Fruit fly (Drosophila melanogaster) whole organism, embryonic: ENCODE data around the gene CG11668.

ENCODE experiments used
- CG10431 ChIP-seq: fragments of 200-800 bp; sonication (Bioruptor generic); optimal IDR thresholded peaks from 3 replicates; lab custom pipeline; 2018; ENCODE audit warnings: missing biosample characterization, mild to moderate bottlenecking, missing genetic modification characterization
- CG13287 ChIP-seq: fragments of 200-800 bp; sonication (Bioruptor generic); IDR thresholded peaks from 2 replicates; pipeline ENCODE4 v1.3.6; 2022; ENCODE audit warnings: missing biosample characterization, missing genetic modification characterization; ENCODE audit not compliant: partially characterized antibody
- CG13624 ChIP-seq: fragments of 200-800 bp; sonication (Bioruptor generic); optimal IDR thresholded peaks from 2 replicates; lab custom pipeline; 2016; ENCODE audit warnings: missing biosample characterization, missing genetic modification characterization
- CG15479 ChIP-seq: fragments of 200-800 bp; sonication (Bioruptor generic); optimal IDR thresholded peaks from 3 replicates; lab custom pipeline; 2019; ENCODE audit warnings: missing biosample characterization, mild to moderate bottlenecking, missing genetic modification characterization, moderate library complexity
- CG17829 ChIP-seq: fragments of 200-800 bp; optimal IDR thresholded peaks from 2 replicates; lab custom pipeline; 2019; ENCODE audit warnings: missing biosample characterization, mild to moderate bottlenecking, missing genetic modification characterization, moderate library complexity
- CG17912 ChIP-seq: fragments of 200-800 bp; sonication (Bioruptor generic); optimal IDR thresholded peaks from 2 replicates; lab custom pipeline; 2018; ENCODE audit warnings: missing biosample characterization, mild to moderate bottlenecking, missing genetic modification characterization
- CG1832 ChIP-seq: fragments of 200-800 bp; sonication (Bioruptor generic); optimal IDR thresholded peaks from 2 replicates; lab custom pipeline; 2017; ENCODE audit warnings: missing biosample characterization, mild to moderate bottlenecking, missing genetic modification characterization, inconsistent platforms
- CG18619 ChIP-seq: fragments of 200-800 bp; sonication (Bioruptor generic); optimal IDR thresholded peaks from 3 replicates; lab custom pipeline; 2017; ENCODE audit warnings: missing biosample characterization, mild to moderate bottlenecking, missing genetic modification characterization
- CG31224 ChIP-seq: fragments of 200-800 bp; sonication (Bioruptor generic); IDR thresholded peaks from 2 replicates; pipeline ENCODE4 v1.3.6; 2022; ENCODE audit warnings: missing biosample characterization, missing genetic modification characterization
- CG32532 ChIP-seq: fragments of 200-800 bp; sonication (Bioruptor generic); IDR thresholded peaks from 2 replicates; pipeline ENCODE4 v1.3.6; 2022; ENCODE audit warnings: missing biosample characterization, missing genetic modification characterization
- CG4424 ChIP-seq: fragments of 200-800 bp; sonication (Bioruptor generic); optimal IDR thresholded peaks from 3 replicates; lab custom pipeline; 2016; ENCODE audit warnings: missing biosample characterization, missing genetic modification characterization
- CG5953 ChIP-seq: fragments of 200-800 bp; sonication (Bioruptor generic); IDR thresholded peaks from 2 replicates; pipeline ENCODE4 v1.3.6; 2022; ENCODE audit warnings: missing biosample characterization, missing genetic modification characterization
- CG6175 ChIP-seq: fragments of 200-800 bp; sonication (Bioruptor generic); IDR thresholded peaks from 3 replicates; pipeline ENCODE4 v1.3.6; 2022; ENCODE audit warnings: missing biosample characterization, missing genetic modification characterization
- CG6254 ChIP-seq: fragments of 200-800 bp; sonication (Bioruptor generic); optimal IDR thresholded peaks from 3 replicates; lab custom pipeline; 2017; ENCODE audit warnings: mild to moderate bottlenecking, missing biosample characterization, missing genetic modification reagents, missing genetic modification characterization
- CG8478 ChIP-seq: fragments of >200 bp; optimal IDR thresholded peaks from 2 replicates; lab custom pipeline; 2018
- CG9727 ChIP-seq: fragments of 200-800 bp; sonication (Bioruptor generic); optimal IDR thresholded peaks from 3 replicates; lab custom pipeline; 2017; ENCODE audit warnings: missing biosample characterization, mild to moderate bottlenecking, missing genetic modification characterization
- CG9817 ChIP-seq: fragments of 200-800 bp; sonication (Bioruptor generic); optimal IDR thresholded peaks from 2 replicates; lab custom pipeline; 2018; ENCODE audit warnings: missing biosample characterization, mild to moderate bottlenecking, missing genetic modification characterization, moderate library complexity
- Camta ChIP-seq: fragments of 200-800 bp; sonication (Bioruptor generic); optimal IDR thresholded peaks from 2 replicates; lab custom pipeline; 2016; ENCODE audit warnings: missing biosample characterization, missing genetic modification characterization
- Dbx ChIP-seq: fragments of 200-800 bp; sonication (Bioruptor generic); IDR thresholded peaks from 3 replicates; pipeline ENCODE4 v1.3.6; 2022; ENCODE audit warnings: missing biosample characterization, missing genetic modification characterization
- Dfd ChIP-seq, 2 experiments: fragments of >200 bp; optimal IDR thresholded peaks; 2 replicates each; lab custom pipeline; 2017; ENCODE audit warnings: missing biosample characterization in 2 of 2, missing genetic modification characterization in 2 of 2
- Doc3 ChIP-seq: fragments of 200-800 bp; sonication (Bioruptor generic); IDR thresholded peaks from 3 replicates; pipeline ENCODE4 v1.3.6; 2022; ENCODE audit warnings: missing biosample characterization, missing genetic modification characterization; ENCODE audit not compliant: partially characterized antibody
- Gug ChIP-seq: fragments of 200-800 bp; sonication (Bioruptor generic); IDR thresholded peaks from 4 replicates; pipeline ENCODE4 v1.3.6; 2022; ENCODE audit warnings: missing biosample characterization, missing genetic modification characterization
- Oli ChIP-seq: fragments of 200-800 bp; sonication (Bioruptor generic); optimal IDR thresholded peaks from 2 replicates; lab custom pipeline; 2018; ENCODE audit warnings: missing biosample characterization, mild to moderate bottlenecking, missing genetic modification characterization, moderate library complexity
- Opbp ChIP-seq: fragments of 200-800 bp; sonication (Bioruptor generic); IDR thresholded peaks from 3 replicates; pipeline ENCODE4 v1.3.6; 2022; ENCODE audit warnings: missing biosample characterization, missing genetic modification characterization; ENCODE audit not compliant: partially characterized antibody
- abd-A ChIP-seq: fragments of 200-800 bp; sonication (Bioruptor generic); optimal IDR thresholded peaks from 3 replicates; lab custom pipeline; 2019; ENCODE audit warnings: missing biosample characterization, mild to moderate bottlenecking, missing genetic modification characterization, moderate library complexity
- bbx ChIP-seq: fragments of 200-800 bp; sonication (Bioruptor generic); IDR thresholded peaks from 2 replicates; pipeline ENCODE4 v1.3.6; 2022; ENCODE audit warnings: missing biosample characterization, missing genetic modification characterization; ENCODE audit not compliant: partially characterized antibody
- btn ChIP-seq: fragments of 200-800 bp; sonication (Bioruptor generic); optimal IDR thresholded peaks from 2 replicates; lab custom pipeline; 2016; ENCODE audit warnings: missing biosample characterization, missing genetic modification characterization
- cg ChIP-seq: fragments of 200-800 bp; sonication (Bioruptor generic); optimal IDR thresholded peaks from 3 replicates; lab custom pipeline; 2019; ENCODE audit warnings: missing biosample characterization, mild to moderate bottlenecking, missing genetic modification characterization, moderate library complexity
- dimm ChIP-seq: fragments of 200-800 bp; sonication (Bioruptor generic); IDR thresholded peaks from 2 replicates; pipeline ENCODE4 v1.3.6; 2022; ENCODE audit warnings: missing biosample characterization, missing genetic modification characterization
- exex ChIP-seq: fragments of 200-800 bp; sonication (Bioruptor generic); optimal IDR thresholded peaks from 4 replicates; lab custom pipeline; 2018; ENCODE audit warnings: missing biosample characterization, mild to moderate bottlenecking, missing genetic modification characterization, moderate library complexity
- gcm2 ChIP-seq: fragments of 200-800 bp; sonication (Bioruptor generic); optimal IDR thresholded peaks from 2 replicates; lab custom pipeline; 2016; ENCODE audit warnings: missing biosample characterization, missing genetic modification characterization
- hbn ChIP-seq: fragments of 200-800 bp; sonication (Bioruptor generic); IDR thresholded peaks from 2 replicates; pipeline ENCODE4 v1.3.6; 2022; ENCODE audit warnings: missing biosample characterization, missing genetic modification characterization; ENCODE audit not compliant: partially characterized antibody
- hth ChIP-seq: fragments of >200 bp; optimal IDR thresholded peaks from 2 replicates; lab custom pipeline; 2017; ENCODE audit warnings: inconsistent platforms
- jigr1 ChIP-seq: fragments of 200-800 bp; sonication (Bioruptor generic); IDR thresholded peaks from 3 replicates; pipeline ENCODE4 v1.3.6; 2022; ENCODE audit warnings: missing biosample characterization, missing genetic modification characterization
- kah ChIP-seq: fragments of 200-800 bp; sonication (Bioruptor generic); optimal IDR thresholded peaks from 2 replicates; lab custom pipeline; 2018; ENCODE audit warnings: missing biosample characterization, mild to moderate bottlenecking, missing genetic modification characterization
- kni ChIP-seq: fragments of 200-800 bp; sonication (Bioruptor generic); optimal IDR thresholded peaks from 3 replicates; lab custom pipeline; 2017; ENCODE audit warnings: mild to moderate bottlenecking, missing biosample characterization, missing genetic modification reagents, missing genetic modification characterization
- lab ChIP-seq: fragments of 200-800 bp; sonication (Bioruptor generic); optimal IDR thresholded peaks from 3 replicates; lab custom pipeline; 2017; ENCODE audit warnings: missing biosample characterization, missing genetic modification characterization, mild to moderate bottlenecking, moderate library complexity, missing genetic modification reagents
- lmd ChIP-seq: fragments of 200-800 bp; sonication (Bioruptor generic); IDR thresholded peaks from 2 replicates; pipeline ENCODE4 v1.3.6; 2022; ENCODE audit warnings: missing biosample characterization, missing genetic modification characterization
- phol ChIP-seq: fragments of 200-800 bp; sonication (Bioruptor generic); optimal IDR thresholded peaks from 3 replicates; lab custom pipeline; 2018; ENCODE audit warnings: missing biosample characterization, mild to moderate bottlenecking, missing genetic modification characterization, moderate library complexity
- shn ChIP-seq: fragments of 200-800 bp; sonication (Bioruptor generic); optimal IDR thresholded peaks from 3 replicates; lab custom pipeline; 2016; ENCODE audit warnings: missing biosample characterization, missing genetic modification characterization
- ssp ChIP-seq: fragments of 200-800 bp; sonication (Bioruptor generic); IDR thresholded peaks from 2 replicates; pipeline ENCODE4 v1.3.6; 2022; ENCODE audit warnings: missing biosample characterization, missing genetic modification characterization
- stc ChIP-seq: fragments of 200-800 bp; sonication (Bioruptor generic); IDR thresholded peaks from 2 replicates; pipeline ENCODE4 v1.3.6; 2022; ENCODE audit warnings: missing biosample characterization, missing genetic modification characterization
- tin ChIP-seq: fragments of 200-800 bp; sonication (Bioruptor generic); optimal IDR thresholded peaks from 3 replicates; lab custom pipeline; 2016; ENCODE audit warnings: missing biosample characterization, missing genetic modification characterization
- toy ChIP-seq: fragments of 200-800 bp; sonication (Bioruptor generic); IDR thresholded peaks from 2 replicates; pipeline ENCODE4 v1.3.6; 2022; ENCODE audit warnings: missing biosample characterization, missing genetic modification characterization
- tup ChIP-seq: fragments of 200-800 bp; sonication (Bioruptor generic); optimal IDR thresholded peaks from 2 replicates; lab custom pipeline; 2016; ENCODE audit warnings: missing biosample characterization, mild to moderate bottlenecking, missing genetic modification characterization, moderate library complexity
- vnd ChIP-seq: fragments of 200-800 bp; sonication (Bioruptor generic); IDR thresholded peaks from 3 replicates; pipeline ENCODE4 v1.3.6; 2022; ENCODE audit warnings: missing biosample characterization, missing genetic modification characterization; ENCODE audit not compliant: partially characterized antibody
- wek ChIP-seq: fragments of 200-800 bp; sonication (Bioruptor generic); optimal IDR thresholded peaks from 3 replicates; lab custom pipeline; 2018; ENCODE audit warnings: missing biosample characterization, mild to moderate bottlenecking, missing genetic modification characterization, moderate library complexity
- zen ChIP-seq: fragments of 200-800 bp; sonication (Bioruptor generic); optimal IDR thresholded peaks from 3 replicates; lab custom pipeline; 2018; ENCODE audit warnings: missing biosample characterization, mild to moderate bottlenecking, missing genetic modification characterization, moderate library complexity

CG11668 gene

dm6 chr3R:13063746-13064592 lies 25.8 kb downstream of the CG11668 start (continued):
- TF ChIP-seq gcm2 (GFP tag; lab: Kevin White, UChicago) (peak; percentile 8), tin (GFP tag; lab: Kevin White, UChicago) (no peak), Gug (GFP tag; lab: Robert Waterston, UW) (peak; percentile 34; the same call in 1 of the 4 replicates), CG8478 (lab: Kevin White, UChicago) (peak; percentile 100), CG31224 (GFP tag; lab: Robert Waterston, UW) (no peak), hth (lab: Kevin White, UChicago) (no peak), kah (GFP tag; lab: Kevin White, UChicago) (peak; percentile 45), CG9727 (peak; percentile 48), Oli (no peak), Doc3 (GFP tag; lab: Robert Waterston, UW) (no peak), Opbp (peak; percentile 44; the same call in 1 of the 3 replicates), jigr1 (GFP tag; lab: Robert Waterston, UW) (no peak), bbx (GFP tag; lab: Robert Waterston, UW) (no peak; the same call in 1 of the 2 replicates), toy (no peak), exex (no peak), CG17912 (GFP tag; lab: Kevin White, UChicago) (no peak), lab (GFP tag; lab: Kevin White, UChicago) (no peak), CG18619 (GFP tag; lab: Kevin White, UChicago) (no peak), stc (0 out of 2 replicates have a peak, but pooled peaks have one; percentile 14), CG5953 (no peak), vnd (GFP tag; lab: Robert Waterston, UW) (0 out of 3 replicates have a peak, but pooled peaks have one; percentile 46), ssp (GFP tag; lab: Robert Waterston, UW) (no peak), CG17829 (tag; lab: Kevin White, UChicago) (peak; percentile 28), CG6175 (GFP tag; lab: Robert Waterston, UW) (no peak), cg (peak; percentile 100), phol (tag; lab: Kevin White, UChicago) (peak; percentile 34), dimm (no peak), CG1832 (GFP tag; lab: Kevin White, UChicago) (peak; percentile 91), zen (tag; lab: Kevin White, UChicago) (peak; percentile 63), CG32532 (GFP tag; lab: Robert Waterston, UW) (peak; percentile 40; the same call in 1 of the 2 replicates), kni (peak; percentile 83), Dbx (GFP tag; lab: Robert Waterston, UW) (no peak), CG6254 (no peak), abd-A (peak; percentile 93), btn (GFP tag; lab: Kevin White, UChicago) (no peak), Dfd (GFP tag; optimal IDR thresholded peaks at IDR 0.05; lab: Kevin White, UChicago) (peak in 1 of 2 experiments; percentile 78), CG4424 (GFP tag; lab: Kevin White, UChicago) (no peak), shn (GFP tag; lab: Kevin White, UChicago) (no peak), tup (GFP tag; lab: Kevin White, UChicago) (no peak), CG9817 (tag; lab: Kevin White, UChicago) (no peak), CG13287 (GFP tag; lab: Robert Waterston, UW) (peak; percentile 51; the same call in 1 of the 2 replicates), Camta (no peak), wek (no peak), CG10431 (GFP tag; lab: Kevin White, UChicago) (no peak), CG13624 (GFP tag; lab: Kevin White, UChicago) (no peak), hbn (0 out of 2 replicates have a peak, but pooled peaks have one; percentile 27), lmd (no peak; the same call in 1 of the 2 replicates), CG15479 (GFP tag; lab: Kevin White, UChicago) (peak; percentile 95)
